Fruit fly (Drosophila melanogaster) whole organism, embryonic: ENCODE results near the gene nod.

Source experiments
- Antp ChIP-seq: fragments of 200-800 bp; sonication (Bioruptor generic); optimal IDR thresholded peaks from 3 replicates; lab custom pipeline; 2016; ENCODE audit warnings: missing biosample characterization, missing genetic modification characterization
- B-H2 ChIP-seq: fragments of 200-800 bp; sonication (Bioruptor generic); optimal IDR thresholded peaks from 2 replicates; lab custom pipeline; 2018; ENCODE audit warnings: missing biosample characterization, mild to moderate bottlenecking, missing genetic modification characterization
- CG10543 ChIP-seq: fragments of 200-800 bp; sonication (Bioruptor generic); optimal IDR thresholded peaks from 3 replicates; lab custom pipeline; 2017; ENCODE audit warnings: missing biosample characterization, mild to moderate bottlenecking, missing genetic modification characterization, moderate library complexity
- CG11398 ChIP-seq: fragments of 200-800 bp; sonication (Bioruptor generic); optimal IDR thresholded peaks from 2 replicates; lab custom pipeline; 2016; ENCODE audit warnings: missing biosample characterization, missing genetic modification characterization
- CG12299 ChIP-seq: fragments of 200-800 bp; sonication (Bioruptor generic); optimal IDR thresholded peaks from 2 replicates; lab custom pipeline; 2018; ENCODE audit warnings: missing biosample characterization, mild to moderate bottlenecking, missing genetic modification characterization
- CG14441 ChIP-seq: fragments of 200-800 bp; sonication (Bioruptor generic); IDR thresholded peaks from 2 replicates; pipeline ENCODE4 v1.3.6; 2022; ENCODE audit warnings: missing biosample characterization, missing genetic modification characterization
- CG17359 ChIP-seq: fragments of 200-800 bp; sonication (Bioruptor generic); optimal IDR thresholded peaks from 3 replicates; lab custom pipeline; 2018; ENCODE audit warnings: missing biosample characterization, mild to moderate bottlenecking, missing genetic modification characterization, moderate library complexity
- CG1832 ChIP-seq: fragments of 200-800 bp; sonication (Bioruptor generic); optimal IDR thresholded peaks from 2 replicates; lab custom pipeline; 2017; ENCODE audit warnings: missing biosample characterization, mild to moderate bottlenecking, missing genetic modification characterization, inconsistent platforms
- CG31224 ChIP-seq: fragments of 200-800 bp; sonication (Bioruptor generic); IDR thresholded peaks from 2 replicates; pipeline ENCODE4 v1.3.6; 2022; ENCODE audit warnings: missing biosample characterization, missing genetic modification characterization
- CG3407 ChIP-seq: fragments of 200-800 bp; sonication (Bioruptor generic); optimal IDR thresholded peaks from 2 replicates; lab custom pipeline; 2018; ENCODE audit warnings: missing biosample characterization, mild to moderate bottlenecking, missing genetic modification characterization
- CG34376 ChIP-seq: fragments of 200-800 bp; sonication (Bioruptor generic); optimal IDR thresholded peaks from 2 replicates; lab custom pipeline; 2018; ENCODE audit warnings: missing biosample characterization, mild to moderate bottlenecking, missing genetic modification characterization
- CG43689 ChIP-seq: fragments of 200-800 bp; sonication (Bioruptor generic); IDR thresholded peaks from 2 replicates; pipeline ENCODE4 v1.3.6; 2022; ENCODE audit warnings: missing biosample characterization, missing genetic modification characterization
- CG4424 ChIP-seq: fragments of 200-800 bp; sonication (Bioruptor generic); optimal IDR thresholded peaks from 3 replicates; lab custom pipeline; 2016; ENCODE audit warnings: missing biosample characterization, missing genetic modification characterization
- CG6683 ChIP-seq: fragments of 200-800 bp; sonication (Bioruptor generic); optimal IDR thresholded peaks from 2 replicates; lab custom pipeline; 2017; ENCODE audit warnings: missing biosample characterization, mild to moderate bottlenecking, missing genetic modification characterization, missing genetic modification reagents
- CG7963 ChIP-seq: fragments of 200-800 bp; sonication (Bioruptor generic); IDR thresholded peaks from 3 replicates; pipeline ENCODE4 v1.3.6; 2022; ENCODE audit warnings: missing biosample characterization, missing genetic modification characterization; ENCODE audit not compliant: partially characterized antibody
- CG8281 ChIP-seq: fragments of 200-800 bp; sonication (Bioruptor generic); optimal IDR thresholded peaks from 2 replicates; lab custom pipeline; 2018; ENCODE audit warnings: missing biosample characterization, mild to moderate bottlenecking, missing genetic modification characterization, moderate library complexity
- CG9797 ChIP-seq: fragments of 200-800 bp; sonication (Bioruptor generic); optimal IDR thresholded peaks from 3 replicates; lab custom pipeline; 2018; ENCODE audit warnings: missing biosample characterization, mild to moderate bottlenecking, missing genetic modification characterization
- CTCF ChIP-seq: fragments of 200-800 bp; sonication (Bioruptor generic); optimal IDR thresholded peaks from 2 replicates; lab custom pipeline; 2017; ENCODE audit warnings: missing biosample characterization, mild to moderate bottlenecking, missing genetic modification characterization, moderate library complexity
- Camta ChIP-seq: fragments of 200-800 bp; sonication (Bioruptor generic); optimal IDR thresholded peaks from 2 replicates; lab custom pipeline; 2016; ENCODE audit warnings: missing biosample characterization, missing genetic modification characterization
- Dp ChIP-seq: fragments of 200-800 bp; sonication (Bioruptor generic); optimal IDR thresholded peaks from 2 replicates; lab custom pipeline; 2018; ENCODE audit warnings: missing biosample characterization, mild to moderate bottlenecking, missing genetic modification characterization, moderate library complexity
- Ets65A ChIP-seq: fragments of 200-800 bp; sonication (Bioruptor generic); peaks from one replicate; lab custom pipeline; 2016; ENCODE audit warnings: missing biosample characterization, missing genetic modification characterization
- Ets97D ChIP-seq: fragments of 200-800 bp; sonication (Bioruptor generic); optimal IDR thresholded peaks from 3 replicates; lab custom pipeline; 2016; ENCODE audit warnings: missing biosample characterization, missing genetic modification characterization
- GATAe ChIP-seq: fragments of 200-800 bp; sonication (Bioruptor generic); conservative IDR thresholded peaks from 2 replicates; pipeline ENCODE4 v1.3.6; 2022; ENCODE audit warnings: missing biosample characterization, missing genetic modification characterization
- Gug ChIP-seq: fragments of 200-800 bp; sonication (Bioruptor generic); IDR thresholded peaks from 4 replicates; pipeline ENCODE4 v1.3.6; 2022; ENCODE audit warnings: missing biosample characterization, missing genetic modification characterization
- HmgZ ChIP-seq: fragments of 200-800 bp; sonication (Bioruptor generic); optimal IDR thresholded peaks from 2 replicates; lab custom pipeline; 2018; ENCODE audit warnings: missing biosample characterization, mild to moderate bottlenecking, missing genetic modification characterization
- MBD-R2 ChIP-seq: fragments of 200-800 bp; sonication (Bioruptor generic); IDR thresholded peaks from 2 replicates; pipeline ENCODE4 v1.3.6; 2022; ENCODE audit warnings: missing biosample characterization, missing genetic modification characterization
- Mad ChIP-seq: fragments of 200-800 bp; sonication (Bioruptor generic); optimal IDR thresholded peaks from 2 replicates; lab custom pipeline; 2016; ENCODE audit warnings: missing biosample characterization, missing genetic modification characterization
- Med ChIP-seq: fragments of 200-800 bp; sonication (Bioruptor generic); peaks from one replicate; lab custom pipeline; 2016; ENCODE audit warnings: missing biosample characterization, missing genetic modification characterization, mild to moderate bottlenecking, inconsistent platforms, moderate library complexity
- NFAT ChIP-seq: fragments of 200-800 bp; sonication (Bioruptor generic); IDR thresholded peaks from 2 replicates; pipeline ENCODE4 v1.3.6; 2022; ENCODE audit warnings: missing biosample characterization, missing genetic modification characterization
- Oli ChIP-seq: fragments of 200-800 bp; sonication (Bioruptor generic); optimal IDR thresholded peaks from 2 replicates; lab custom pipeline; 2018; ENCODE audit warnings: missing biosample characterization, mild to moderate bottlenecking, missing genetic modification characterization, moderate library complexity
- Pdp1 ChIP-seq, 2 experiments: fragments of 200-800 bp; sonication (Bioruptor generic); optimal IDR thresholded peaks; 3 replicates each; lab custom pipeline; 2016; ENCODE audit warnings: missing biosample characterization in 2 of 2, missing genetic modification characterization in 2 of 2, mild to moderate bottlenecking in 1 of 2, moderate library complexity in 1 of 2
- Ravus ChIP-seq: fragments of 200-800 bp; sonication (Bioruptor generic); IDR thresholded peaks from 2 replicates; pipeline ENCODE4 v1.3.6; 2022; ENCODE audit warnings: missing biosample characterization, missing genetic modification characterization
- Rfx ChIP-seq: fragments of 200-800 bp; sonication (Bioruptor generic); IDR thresholded peaks from 2 replicates; pipeline ENCODE4 v1.3.6; 2022; ENCODE audit warnings: missing biosample characterization, missing genetic modification characterization
- Rx ChIP-seq: fragments of 200-800 bp; sonication (Bioruptor generic); IDR thresholded peaks from 2 replicates; pipeline ENCODE4 v1.3.6; 2022; ENCODE audit warnings: missing biosample characterization, missing genetic modification characterization
- YL-1 ChIP-seq: fragments of 200-800 bp; sonication (Bioruptor generic); optimal IDR thresholded peaks from 3 replicates; lab custom pipeline; 2017; ENCODE audit warnings: missing biosample characterization, mild to moderate bottlenecking, missing genetic modification characterization
- ap ChIP-seq: fragments of 200-800 bp; sonication (Bioruptor generic); IDR thresholded peaks from 2 replicates; pipeline ENCODE4 v1.3.6; 2022; ENCODE audit warnings: missing biosample characterization, missing genetic modification characterization
- ato ChIP-seq: fragments of 200-800 bp; sonication (Bioruptor generic); IDR thresholded peaks from 2 replicates; pipeline ENCODE4 v1.3.6; 2022; ENCODE audit warnings: missing biosample characterization, missing genetic modification characterization; ENCODE audit not compliant: partially characterized antibody
- bowl ChIP-seq: fragments of 200-800 bp; sonication (Bioruptor generic); IDR thresholded peaks from 2 replicates; pipeline ENCODE4 v1.3.6; 2022; ENCODE audit warnings: missing biosample characterization, missing genetic modification characterization
- chinmo ChIP-seq: fragments of 200-800 bp; sonication (Bioruptor generic); IDR thresholded peaks from 4 replicates; pipeline ENCODE4 v1.3.6; 2022; ENCODE audit warnings: missing biosample characterization, missing genetic modification characterization; ENCODE audit not compliant: partially characterized antibody
- cwo ChIP-seq: fragments of 200-800 bp; sonication (Bioruptor generic); optimal IDR thresholded peaks from 3 replicates; lab custom pipeline; 2017; ENCODE audit warnings: missing biosample characterization, missing genetic modification characterization, mild to moderate bottlenecking, moderate library complexity, missing genetic modification reagents
- exex ChIP-seq: fragments of 200-800 bp; sonication (Bioruptor generic); optimal IDR thresholded peaks from 4 replicates; lab custom pipeline; 2018; ENCODE audit warnings: missing biosample characterization, mild to moderate bottlenecking, missing genetic modification characterization, moderate library complexity
- ftz-f1 ChIP-seq: fragments of 200-800 bp; sonication (Bioruptor generic); optimal IDR thresholded peaks from 2 replicates; lab custom pipeline; 2016; ENCODE audit warnings: missing biosample characterization, missing genetic modification characterization
- grn ChIP-seq: fragments of 200-800 bp; sonication (Bioruptor generic); optimal IDR thresholded peaks from 3 replicates; lab custom pipeline; 2017; ENCODE audit warnings: missing biosample characterization, missing genetic modification characterization
- gt ChIP-seq: fragments of 200-800 bp; sonication (Bioruptor generic); IDR thresholded peaks from 2 replicates; pipeline ENCODE4 v1.3.6; 2022; ENCODE audit warnings: missing biosample characterization, missing genetic modification characterization
- h ChIP-seq: fragments of >200 bp; optimal IDR thresholded peaks from 2 replicates; lab custom pipeline; 2017
- lab ChIP-seq: fragments of 200-800 bp; sonication (Bioruptor generic); optimal IDR thresholded peaks from 3 replicates; lab custom pipeline; 2017; ENCODE audit warnings: missing biosample characterization, missing genetic modification characterization, mild to moderate bottlenecking, moderate library complexity, missing genetic modification reagents
- luna ChIP-seq: fragments of 200-800 bp; sonication (Bioruptor generic); optimal IDR thresholded peaks from 2 replicates; lab custom pipeline; 2016; ENCODE audit warnings: missing biosample characterization, missing genetic modification characterization
- mirr ChIP-seq: fragments of 200-800 bp; sonication (Bioruptor generic); optimal IDR thresholded peaks from 3 replicates; lab custom pipeline; 2018; ENCODE audit warnings: missing biosample characterization, mild to moderate bottlenecking, missing genetic modification characterization
- row ChIP-seq: fragments of 200-800 bp; sonication (Bioruptor generic); IDR thresholded peaks from 3 replicates; pipeline ENCODE4 v1.3.6; 2022; ENCODE audit warnings: missing biosample characterization, missing genetic modification characterization
- sd ChIP-seq: fragments of 200-800 bp; sonication (Bioruptor generic); optimal IDR thresholded peaks from 3 replicates; lab custom pipeline; 2018; ENCODE audit warnings: missing biosample characterization, mild to moderate bottlenecking, missing genetic modification characterization, moderate library complexity
- sens ChIP-seq: fragments of 200-800 bp; sonication (Bioruptor generic); peaks from one replicate; lab custom pipeline; 2016; ENCODE audit warnings: missing biosample characterization, missing genetic modification characterization
- sug ChIP-seq: fragments of 200-800 bp; optimal IDR thresholded peaks from 2 replicates; lab custom pipeline; 2019; ENCODE audit warnings: missing biosample characterization, mild to moderate bottlenecking, missing genetic modification characterization, moderate library complexity

The nod gene

dm6 chrX:11619617-11620016 is 39.0 kb downstream of the nod start:
- TF ChIP-seq CG11398 (GFP tag; lab: Kevin White, UChicago) = no peak
- no peak for TF ChIP-seq GATAe (GFP tag; lab: Robert Waterston, UW)
- TF ChIP-seq Mad (GFP tag; lab: Kevin White, UChicago) = no peak
- TF ChIP-seq exex (tag; lab: Kevin White, UChicago) = peak; percentile 31
- no peak for TF ChIP-seq Camta (GFP tag; lab: Kevin White, UChicago)
- no peak for TF ChIP-seq MBD-R2 (GFP tag; lab: Robert Waterston, UW)
- TF ChIP-seq CG4424 (GFP tag; lab: Kevin White, UChicago) = no peak
- no peak for TF ChIP-seq Ravus
- no peak for TF ChIP-seq h (lab: Kevin White, UChicago)
- TF ChIP-seq Pdp1 (GFP tag; optimal IDR thresholded peaks at IDR 0.05; lab: Kevin White, UChicago) = peak in 1 of 2 experiments; percentile 81
- peak; percentile 35 for TF ChIP-seq CG8281 (tag; lab: Kevin White, UChicago)
- no peak for TF ChIP-seq sd (tag; lab: Kevin White, UChicago)
- TF ChIP-seq CG14441 = no peak
- no peak for TF ChIP-seq CG6683 (GFP tag; lab: Kevin White, UChicago)
- no peak for TF ChIP-seq Gug (GFP tag; lab: Robert Waterston, UW)
- TF ChIP-seq CG31224 (GFP tag; lab: Robert Waterston, UW) = no peak
- TF ChIP-seq gt (GFP tag; lab: Robert Waterston, UW) = no peak
- TF ChIP-seq Dp (GFP tag; lab: Kevin White, UChicago) = no peak
- no peak for TF ChIP-seq CG17359 (tag; lab: Kevin White, UChicago)
- no peak for TF ChIP-seq Rx (GFP tag; lab: Robert Waterston, UW)
- TF ChIP-seq Med (GFP tag; lab: Kevin White, UChicago) = peak; percentile 50
- no peak for TF ChIP-seq Ets97D (GFP tag; lab: Kevin White, UChicago)
- TF ChIP-seq luna (GFP tag; lab: Kevin White, UChicago) = no peak
- no peak for TF ChIP-seq YL-1
- TF ChIP-seq Oli (tag; lab: Kevin White, UChicago) = no peak
- TF ChIP-seq Antp (GFP tag; lab: Kevin White, UChicago) = no peak
- no peak for TF ChIP-seq ato (GFP tag; lab: Robert Waterston, UW)
- TF ChIP-seq bowl (GFP tag; lab: Robert Waterston, UW) = no peak
- no peak for TF ChIP-seq CG12299 (tag; lab: Kevin White, UChicago)
- peak; percentile 66 for TF ChIP-seq sens
- no peak for TF ChIP-seq chinmo (GFP tag; lab: Robert Waterston, UW)
- TF ChIP-seq CG9797 = no peak
- TF ChIP-seq CG7963 (GFP tag; lab: Robert Waterston, UW) = no peak
- no peak for TF ChIP-seq CG10543 (GFP tag; lab: Kevin White, UChicago)
- TF ChIP-seq grn (GFP tag; lab: Kevin White, UChicago) = no peak

dm6 chrX:11620527-11620926 is 40.0 kb downstream of the nod start:
- TF ChIP-seq HmgZ (tag; lab: Kevin White, UChicago) (peak; percentile 20), CG43689 (GFP tag; lab: Robert Waterston, UW) (no peak), CG3407 (GFP tag; lab: Kevin White, UChicago) (no peak), CTCF (GFP tag; lab: Kevin White, UChicago) (no peak), cwo (GFP tag; lab: Kevin White, UChicago) (peak; percentile 73), Rfx (GFP tag; lab: Robert Waterston, UW) (peak; percentile 18; the same call in 1 of the 2 replicates), lab (GFP tag; lab: Kevin White, UChicago) (peak; percentile 17), ftz-f1 (GFP tag; lab: Kevin White, UChicago) (peak; percentile 85), NFAT (GFP tag; lab: Robert Waterston, UW) (peak; percentile 20; the same call in 1 of the 2 replicates), CG1832 (GFP tag; lab: Kevin White, UChicago) (peak; percentile 26), ap (GFP tag; lab: Robert Waterston, UW) (no peak), CG34376 (peak; percentile 90), sd (tag; lab: Kevin White, UChicago) (peak; percentile 88), Med (GFP tag; lab: Kevin White, UChicago) (peak; percentile 40), chinmo (GFP tag; lab: Robert Waterston, UW) (0 out of 4 replicates have a peak, but pooled peaks have one; percentile 49), Ets65A (GFP tag; lab: Kevin White, UChicago) (no peak), sug (tag; lab: Kevin White, UChicago) (peak; percentile 50), mirr (GFP tag; lab: Kevin White, UChicago) (peak; percentile 66), row (GFP tag; lab: Robert Waterston, UW) (peak; percentile 44), GATAe (GFP tag; lab: Robert Waterston, UW) (peak; percentile 77), B-H2 (no peak), exex (tag; lab: Kevin White, UChicago) (peak; percentile 52)
